Worm (Caenorhabditis elegans): ENCODE measurements around the gene pes-4.

pes-4 gene

DNA sequence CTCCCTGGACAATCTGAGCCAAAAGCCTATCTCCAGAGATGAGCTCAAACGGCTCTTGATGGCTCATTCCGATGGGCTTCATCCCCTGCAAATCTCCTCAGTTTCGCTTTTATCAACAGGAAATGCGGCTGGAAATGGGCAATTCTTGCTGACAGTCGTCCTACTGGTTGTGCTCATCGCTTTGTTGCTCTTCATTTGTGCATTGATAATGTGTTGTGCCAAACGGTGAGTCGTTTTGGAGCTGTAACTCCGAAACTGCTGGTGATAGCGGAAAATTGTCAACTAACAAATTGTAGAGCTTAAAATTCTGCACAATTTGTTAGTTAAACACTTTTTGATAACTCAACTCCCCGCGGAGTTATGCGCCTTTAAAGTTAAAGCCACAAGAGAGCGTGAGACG, 51.1 kb downstream of the pes-4 start:
- TF ChIP-seq klf-2 (GFP tag; conservative IDR thresholded peaks at IDR 0.05), result no peak
- no peak for TF ChIP-seq ztf-23 (GFP tag; IDR thresholded peaks at IDR 0.05)

DNA sequence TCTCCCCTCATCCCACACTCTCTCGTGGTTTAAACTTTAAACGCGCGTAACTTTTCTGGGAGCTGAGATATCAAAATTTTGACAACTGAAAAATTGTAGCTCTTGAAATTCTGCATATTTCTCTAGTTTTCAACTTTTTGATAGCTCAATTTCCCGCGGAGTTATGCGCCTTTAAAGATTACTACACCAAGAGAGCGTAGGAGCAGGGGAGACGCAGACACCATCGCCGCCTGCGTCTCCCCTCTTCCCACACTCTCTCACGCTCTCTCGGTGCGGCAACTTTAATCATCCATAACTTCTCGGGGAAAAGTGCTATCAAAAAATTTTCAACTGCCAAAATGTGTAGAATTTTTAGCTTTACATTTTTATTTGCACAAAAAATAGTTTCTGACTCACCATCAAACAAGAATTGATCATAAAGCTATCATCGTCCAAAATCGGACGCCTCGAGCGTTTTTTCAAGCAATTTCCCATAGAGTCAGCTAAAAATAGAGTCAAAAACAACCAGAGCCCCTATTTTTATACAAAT, 53.9 kb downstream of the pes-4 start, which contains the start of gene eak-3:
TSS of gene eak-3 (minus strand) at position 479 of the 529 bp plus-strand sequence.
- TF ChIP-seq ztf-23 (GFP tag; IDR thresholded peaks at IDR 0.05) (no peak), klf-2 (GFP tag; conservative IDR thresholded peaks at IDR 0.05) (no peak), med-1 (GFP tag; optimal IDR thresholded peaks at IDR 0.05; ENCODE audit: insufficient read depth) (no peak), tab-1 (GFP tag; IDR thresholded peaks at IDR 0.05) (no peak), ref-1 (GFP tag; conservative IDR thresholded peaks at IDR 0.05) (no peak), flt-1 (GFP tag; IDR thresholded peaks at IDR 0.05) (no peak), cog-1 (tag; optimal IDR thresholded peaks at IDR 0.05) (no peak), T22C8.4 (GFP tag; IDR thresholded peaks at IDR 0.05) (no peak)

DNA sequence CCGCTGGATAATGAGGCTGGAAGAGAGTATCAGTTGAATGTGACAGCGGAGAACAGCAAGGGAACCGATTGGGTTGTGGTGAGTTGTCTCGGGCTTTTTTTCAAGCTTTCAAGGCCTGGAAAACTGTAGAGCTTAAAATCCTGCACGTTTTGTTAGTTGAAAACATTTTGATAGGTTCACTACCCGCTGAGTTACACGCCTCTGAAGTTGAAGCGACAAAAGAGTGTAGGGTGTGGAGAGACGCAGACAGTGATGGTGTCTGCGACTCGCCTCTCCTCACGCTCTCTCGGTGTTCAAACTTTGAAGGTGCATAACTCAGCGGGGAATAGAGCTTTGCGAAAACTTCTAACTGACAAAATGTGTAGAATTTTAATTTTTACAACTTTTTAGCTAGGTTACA, 56.7 kb downstream of the pes-4 start:
- TF ChIP-seq med-1 (GFP tag; optimal IDR thresholded peaks at IDR 0.05; ENCODE audit: insufficient read depth) (no peak), cog-1 (tag; optimal IDR thresholded peaks at IDR 0.05) (no peak), T22C8.4 (GFP tag; IDR thresholded peaks at IDR 0.05) (no peak), flt-1 (GFP tag; IDR thresholded peaks at IDR 0.05) (no peak), klf-2 (GFP tag; conservative IDR thresholded peaks at IDR 0.05) (no peak), tab-1 (GFP tag; IDR thresholded peaks at IDR 0.05) (no peak)

DNA sequence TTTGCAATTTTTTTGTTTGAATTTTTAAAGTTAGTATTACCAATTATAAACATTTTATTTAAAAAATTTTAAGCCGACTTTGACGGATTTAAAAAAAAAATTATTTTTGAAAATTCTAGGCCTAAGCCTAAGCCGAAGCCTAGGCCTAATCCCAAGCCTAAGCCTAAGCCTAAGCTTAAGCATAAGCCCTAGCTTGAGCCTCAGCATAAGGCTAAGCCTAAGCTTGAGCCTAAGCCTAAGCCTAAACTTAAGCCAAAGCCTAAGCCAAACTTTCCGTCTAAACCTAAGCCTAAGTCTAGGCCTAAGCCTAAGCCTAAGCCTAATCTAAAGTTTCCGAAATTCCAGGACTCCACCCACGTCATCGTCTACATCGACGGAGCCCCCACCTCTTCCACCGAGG, 60.5 kb downstream of the pes-4 start:
- TF ChIP-seq T22C8.4 (GFP tag; IDR thresholded peaks at IDR 0.05) (no peak), ztf-29 (GFP tag; IDR thresholded peaks at IDR 0.05) (no peak; the same call in 1 of the 2 replicates), cog-1 (tag; optimal IDR thresholded peaks at IDR 0.05) (no peak), ztf-23 (GFP tag; IDR thresholded peaks at IDR 0.05) (no peak), ref-1 (GFP tag; conservative IDR thresholded peaks at IDR 0.05) (no peak), med-1 (GFP tag; optimal IDR thresholded peaks at IDR 0.05; ENCODE audit: insufficient read depth) (no peak), tab-1 (GFP tag; IDR thresholded peaks at IDR 0.05) (no peak), flt-1 (GFP tag; IDR thresholded peaks at IDR 0.05) (no peak), klf-2 (GFP tag; conservative IDR thresholded peaks at IDR 0.05) (no peak)

DNA sequence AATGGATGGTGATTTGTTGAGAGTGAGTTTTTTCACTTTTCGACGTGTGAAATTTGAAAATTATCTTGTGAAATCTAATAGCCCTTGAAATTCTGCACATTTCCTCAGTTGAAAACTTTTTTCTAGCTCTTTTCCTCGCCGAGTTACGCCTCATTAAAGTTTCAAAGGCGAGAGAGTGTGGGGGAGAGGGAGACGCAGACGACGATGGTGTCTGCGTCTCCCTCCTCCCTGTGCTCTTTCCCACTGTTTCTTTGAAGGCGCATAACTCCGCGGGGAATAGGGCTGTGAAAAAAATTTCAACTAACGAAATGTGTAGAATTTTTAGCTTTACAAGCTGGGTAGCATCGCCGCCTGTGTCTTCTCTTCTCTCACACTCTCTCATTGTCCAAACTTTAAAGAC, 63.7 kb downstream of the pes-4 start:
- TF ChIP-seq flt-1 (GFP tag; IDR thresholded peaks at IDR 0.05) (no peak), ref-1 (GFP tag; conservative IDR thresholded peaks at IDR 0.05) (no peak), klf-2 (GFP tag; conservative IDR thresholded peaks at IDR 0.05) (no peak), cog-1 (tag; optimal IDR thresholded peaks at IDR 0.05) (no peak), ztf-29 (GFP tag; IDR thresholded peaks at IDR 0.05) (no peak), tab-1 (GFP tag; IDR thresholded peaks at IDR 0.05) (no peak), med-1 (GFP tag; optimal IDR thresholded peaks at IDR 0.05; ENCODE audit: insufficient read depth) (no peak), ztf-23 (GFP tag; IDR thresholded peaks at IDR 0.05) (no peak), T22C8.4 (GFP tag; IDR thresholded peaks at IDR 0.05) (no peak)

Data from whole organism, midembryonic.